Worm (Caenorhabditis elegans): Measurements from ENCODE around the gene C32D5.11.

Gene C32D5.11

ce11 chrII:6311459-6311858 is 43.8 kb downstream of the C32D5.11 start:
- TF ChIP-seq tra-4 (tag; optimal IDR thresholded peaks at IDR 0.05) (no peak), scrt-1 (GFP tag; IDR thresholded peaks at IDR 0.05) (no peak), pes-1 (GFP tag; IDR thresholded peaks at IDR 0.05) (no peak), tbx-11 (GFP tag; IDR thresholded peaks at IDR 0.05) (no peak), flt-1 (GFP tag; IDR thresholded peaks at IDR 0.05) (no peak), aly-1 (tag; optimal IDR thresholded peaks at IDR 0.05) (no peak), F13C5.2 (tag; optimal IDR thresholded peaks at IDR 0.05) (no peak), ceh-36 (tag; optimal IDR thresholded peaks at IDR 0.05) (no peak), ceh-13 (GFP tag; optimal IDR thresholded peaks at IDR 0.05) (no peak), ama-1 (optimal IDR thresholded peaks at IDR 0.05) (no peak), hmg-4 (GFP tag; optimal IDR thresholded peaks at IDR 0.05) (no peak), ets-7 (tag; optimal IDR thresholded peaks at IDR 0.05) (no peak), B0310.2 (tag; optimal IDR thresholded peaks at IDR 0.05) (no peak), hmbx-1 (tag; optimal IDR thresholded peaks at IDR 0.05) (no peak), sea-1 (GFP tag; conservative IDR thresholded peaks at IDR 0.05) (no peak), tbx-37 (GFP tag; conservative IDR thresholded peaks at IDR 0.05) (no peak), hnd-1 (tag; optimal IDR thresholded peaks at IDR 0.05) (no peak)

DNA sequence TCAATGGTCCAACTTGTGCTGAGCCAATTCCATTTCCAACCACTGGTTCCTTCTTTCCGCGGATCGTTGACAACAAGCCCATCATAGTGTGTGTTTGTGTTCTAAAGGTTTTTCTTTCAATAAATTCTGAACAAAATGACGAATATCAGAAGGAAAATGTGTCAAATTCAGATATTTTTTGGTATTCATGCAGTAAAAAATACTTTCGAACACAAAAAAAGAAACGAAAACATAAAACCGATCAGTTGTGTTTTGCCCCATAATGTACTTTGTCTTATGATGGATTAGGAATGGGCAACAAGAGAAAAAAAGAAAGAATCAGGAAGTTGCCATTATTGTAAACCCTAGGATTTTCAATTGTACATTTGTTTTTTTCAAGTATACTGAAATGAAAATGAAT is 46.0 kb downstream of the C32D5.11 start, which contains the start of gene glb-10:
TSS of gene glb-10 (minus strand) at position 101 of the 400 bp plus-strand sequence.
- TF ChIP-seq sea-1 (GFP tag; conservative IDR thresholded peaks at IDR 0.05), result no peak
- TF ChIP-seq F13C5.2 (tag; optimal IDR thresholded peaks at IDR 0.05), result no peak
- TF ChIP-seq B0310.2 (tag; optimal IDR thresholded peaks at IDR 0.05), result no peak
- TF ChIP-seq ets-7 (tag; optimal IDR thresholded peaks at IDR 0.05), result no peak
- TF ChIP-seq scrt-1 (GFP tag; IDR thresholded peaks at IDR 0.05), result no peak
- TF ChIP-seq ama-1 (optimal IDR thresholded peaks at IDR 0.05), result no peak
- TF ChIP-seq hmbx-1 (tag; optimal IDR thresholded peaks at IDR 0.05), result no peak

ce11 chrII:6306125-6306524 is 49.1 kb downstream of the C32D5.11 start, which contains the start of gene C29F5.8:
Gene C29F5.8 (plus strand): TSS chrII:6306425.
- TF ChIP-seq tbx-37 (GFP tag; conservative IDR thresholded peaks at IDR 0.05), result no peak
- no peak for TF ChIP-seq tra-4 (tag; optimal IDR thresholded peaks at IDR 0.05)
- TF ChIP-seq F13C5.2 (tag; optimal IDR thresholded peaks at IDR 0.05), result no peak
- no peak for TF ChIP-seq hmg-4 (GFP tag; optimal IDR thresholded peaks at IDR 0.05)
- TF ChIP-seq aly-1 (tag; optimal IDR thresholded peaks at IDR 0.05), result no peak
- no peak for TF ChIP-seq B0310.2 (tag; optimal IDR thresholded peaks at IDR 0.05)
- no peak for TF ChIP-seq tbx-11 (GFP tag; IDR thresholded peaks at IDR 0.05)

DNA sequence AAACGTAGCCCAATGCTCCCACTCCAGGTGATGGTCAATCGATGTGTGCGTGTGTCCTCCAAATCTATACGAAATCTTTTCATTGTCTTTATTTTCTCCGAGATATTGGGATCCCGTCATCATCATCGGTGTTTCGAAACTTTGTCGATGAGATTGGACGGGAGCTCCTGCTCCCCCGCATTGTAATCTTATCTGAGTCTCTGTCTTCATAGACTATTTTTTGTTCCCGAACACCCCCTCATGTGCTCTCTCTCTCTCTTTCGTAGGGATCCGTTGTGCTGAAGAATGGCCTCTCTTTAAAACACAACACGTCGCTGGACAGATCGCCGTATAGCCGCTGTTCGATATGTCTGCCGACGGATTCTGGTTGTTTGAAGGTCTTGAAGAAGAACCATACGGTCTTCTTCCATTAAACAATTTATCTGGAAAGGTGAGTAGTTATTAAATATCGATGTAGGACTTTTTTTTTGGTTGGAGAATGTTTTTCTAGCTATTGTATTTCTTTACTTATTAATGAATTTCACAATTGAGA is 52.0 kb downstream of the C32D5.11 start, which contains the start of gene C29F5.1:
TSS of gene C29F5.1 (plus strand) at position 317 of the 532 bp plus-strand sequence.
- TF ChIP-seq tra-4 (tag; optimal IDR thresholded peaks at IDR 0.05), result no peak
- no peak for TF ChIP-seq B0310.2 (tag; optimal IDR thresholded peaks at IDR 0.05)
- no peak for TF ChIP-seq hmbx-1 (tag; optimal IDR thresholded peaks at IDR 0.05)
- no peak for TF ChIP-seq ceh-36 (tag; optimal IDR thresholded peaks at IDR 0.05)
- no peak for TF ChIP-seq ets-7 (tag; optimal IDR thresholded peaks at IDR 0.05)
- TF ChIP-seq tbx-11 (GFP tag; IDR thresholded peaks at IDR 0.05), result no peak
- TF ChIP-seq hmg-4 (GFP tag; optimal IDR thresholded peaks at IDR 0.05), result no peak
- TF ChIP-seq F13C5.2 (tag; optimal IDR thresholded peaks at IDR 0.05), result no peak
- no peak for TF ChIP-seq tbx-37 (GFP tag; conservative IDR thresholded peaks at IDR 0.05)
- no peak for TF ChIP-seq aly-1 (tag; optimal IDR thresholded peaks at IDR 0.05)
- TF ChIP-seq sea-1 (GFP tag; conservative IDR thresholded peaks at IDR 0.05), result no peak
- TF ChIP-seq scrt-1 (GFP tag; IDR thresholded peaks at IDR 0.05), result no peak
- no peak for TF ChIP-seq pes-1 (GFP tag; IDR thresholded peaks at IDR 0.05)
- TF ChIP-seq hnd-1 (tag; optimal IDR thresholded peaks at IDR 0.05), result no peak
- no peak for TF ChIP-seq flt-1 (GFP tag; IDR thresholded peaks at IDR 0.05)
- no peak for TF ChIP-seq ama-1 (optimal IDR thresholded peaks at IDR 0.05)
